Worm (Caenorhabditis elegans) whole organism, L2 larva: Measurements from ENCODE around the gene F11A5.16.

ENCODE experiments used
- egl-27 ChIP-seq: sonication (generic microtip); optimal IDR thresholded peaks from 3 replicates; lab custom pipeline; 2017; ENCODE audit warnings: missing biosample characterization, missing genetic modification reagents, missing genetic modification characterization
- fos-1 ChIP-seq: fragments of 150-350 bp; optimal IDR thresholded peaks from 2 replicates; lab custom pipeline; 2014; ENCODE audit warnings: missing biosample characterization, missing genetic modification characterization
- gmeb-1 ChIP-seq: fragments of 150-350 bp; optimal IDR thresholded peaks from 2 replicates; lab custom pipeline; 2014; ENCODE audit warnings: missing biosample characterization, missing genetic modification characterization
- lin-39 ChIP-seq: fragments of 150-350 bp; optimal IDR thresholded peaks from 2 replicates; lab custom pipeline; 2014; ENCODE audit warnings: missing biosample characterization, missing genetic modification reagents, missing genetic modification characterization
- nhr-129 ChIP-seq: fragments of 150-350 bp; optimal IDR thresholded peaks from 2 replicates; lab custom pipeline; 2014; ENCODE audit warnings: missing biosample characterization, missing genetic modification characterization
- unc-55 ChIP-seq: fragments of 150-350 bp; sonication (generic microtip); optimal IDR thresholded peaks from 3 replicates; lab custom pipeline; 2014; ENCODE audit warnings: missing biosample characterization, missing genetic modification reagents, missing genetic modification characterization

DNA sequence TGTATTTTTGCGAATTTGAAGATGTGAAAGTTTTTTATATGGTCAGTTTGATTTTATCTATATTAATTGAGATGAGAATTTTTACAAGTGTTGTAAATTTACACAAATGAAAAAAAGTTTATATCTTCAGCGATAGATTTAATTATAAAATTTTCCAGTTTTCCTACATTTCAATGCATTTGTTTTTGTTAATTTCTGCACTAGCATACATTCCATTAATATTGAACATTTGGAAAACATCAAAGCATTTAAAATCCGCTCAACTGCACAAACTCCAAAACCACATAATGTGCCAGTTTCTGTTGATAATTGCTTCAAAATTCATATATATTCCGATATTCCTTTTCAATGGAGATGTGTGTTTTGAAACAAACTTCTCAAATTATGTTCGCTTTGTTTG lies 27.8 kb upstream of the F11A5.16 start, which contains the start of gene srh-277:
- TF ChIP-seq egl-27 (tag; lab: Kevin White, UChicago) (no peak), lin-39 (tag; lab: Kevin White, UChicago) (no peak), unc-55 (GFP tag; lab: Kevin White, UChicago) (no peak), fos-1 (tag; lab: Kevin White, UChicago) (no peak), nhr-129 (tag; lab: Kevin White, UChicago) (no peak), gmeb-1 (no peak)
